Fruit fly (Drosophila melanogaster) whole organism, embryonic: ENCODE results near the gene CG2663.

Experiments
- Abd-B ChIP-seq: fragments of 200-800 bp; sonication (Bioruptor generic); optimal IDR thresholded peaks from 2 replicates; lab custom pipeline; 2018; ENCODE audit warnings: missing biosample characterization, mild to moderate bottlenecking, missing genetic modification characterization, moderate library complexity
- BEAF-32 ChIP-seq: fragments of 200-800 bp; sonication (Bioruptor generic); optimal IDR thresholded peaks from 3 replicates; lab custom pipeline; 2017; ENCODE audit warnings: missing biosample characterization, missing genetic modification characterization, mild to moderate bottlenecking, moderate library complexity, missing genetic modification reagents
- CG10431 ChIP-seq: fragments of 200-800 bp; sonication (Bioruptor generic); optimal IDR thresholded peaks from 3 replicates; lab custom pipeline; 2018; ENCODE audit warnings: missing biosample characterization, mild to moderate bottlenecking, missing genetic modification characterization
- CG12299 ChIP-seq: fragments of 200-800 bp; sonication (Bioruptor generic); optimal IDR thresholded peaks from 2 replicates; lab custom pipeline; 2018; ENCODE audit warnings: missing biosample characterization, mild to moderate bottlenecking, missing genetic modification characterization
- CG15269 ChIP-seq: fragments of 200-800 bp; sonication (Bioruptor generic); optimal IDR thresholded peaks from 2 replicates; lab custom pipeline; 2018; ENCODE audit warnings: missing biosample characterization, mild to moderate bottlenecking, missing genetic modification characterization, moderate library complexity
- CG15514 ChIP-seq: fragments of 200-800 bp; sonication (Bioruptor generic); optimal IDR thresholded peaks from 3 replicates; lab custom pipeline; 2017; ENCODE audit warnings: missing biosample characterization, missing genetic modification characterization, mild to moderate bottlenecking, moderate library complexity, missing genetic modification reagents
- CG16813 ChIP-seq: fragments of 200-800 bp; sonication (Bioruptor generic); IDR thresholded peaks from 3 replicates; pipeline ENCODE4 v1.3.6; 2022; ENCODE audit warnings: missing biosample characterization, missing genetic modification characterization; ENCODE audit not compliant: partially characterized antibody
- CG17186 ChIP-seq: fragments of 200-800 bp; sonication (Bioruptor generic); optimal IDR thresholded peaks from 3 replicates; lab custom pipeline; 2017; ENCODE audit warnings: missing biosample characterization, missing genetic modification reagents, missing genetic modification characterization
- CG17802 ChIP-seq: fragments of 200-800 bp; sonication (Bioruptor generic); optimal IDR thresholded peaks from 2 replicates; lab custom pipeline; 2018; ENCODE audit warnings: missing biosample characterization, mild to moderate bottlenecking, missing genetic modification characterization, moderate library complexity
- CG2129 ChIP-seq: fragments of 200-800 bp; sonication (Bioruptor generic); IDR thresholded peaks from 2 replicates; pipeline ENCODE4 v1.3.6; 2022; ENCODE audit warnings: missing biosample characterization, missing genetic modification characterization; ENCODE audit not compliant: partially characterized antibody
- CG30403 ChIP-seq: fragments of 200-800 bp; sonication (Bioruptor generic); optimal IDR thresholded peaks from 3 replicates; lab custom pipeline; 2016; ENCODE audit warnings: missing biosample characterization, missing genetic modification characterization
- CG3281 ChIP-seq: fragments of 200-800 bp; sonication (Bioruptor generic); optimal IDR thresholded peaks from 3 replicates; lab custom pipeline; 2017; ENCODE audit warnings: missing biosample characterization, mild to moderate bottlenecking, missing genetic modification characterization
- CG6791 ChIP-seq: fragments of 200-800 bp; sonication (Bioruptor generic); IDR thresholded peaks from 3 replicates; pipeline ENCODE4 v1.3.6; 2022; ENCODE audit warnings: missing biosample characterization, missing genetic modification characterization; ENCODE audit not compliant: partially characterized antibody
- CG7357 ChIP-seq: fragments of 200-800 bp; sonication (Bioruptor generic); IDR thresholded peaks from 3 replicates; pipeline ENCODE4 v1.3.6; 2022; ENCODE audit warnings: missing biosample characterization, missing genetic modification characterization
- CHES-1-like ChIP-seq: fragments of 200-800 bp; sonication (Bioruptor generic); optimal IDR thresholded peaks from 2 replicates; lab custom pipeline; 2016; ENCODE audit warnings: missing biosample characterization, missing genetic modification characterization
- CoRest ChIP-seq: fragments of 200-800 bp; sonication (Bioruptor generic); optimal IDR thresholded peaks from 3 replicates; lab custom pipeline; 2018; ENCODE audit warnings: missing biosample characterization, mild to moderate bottlenecking, missing genetic modification characterization, moderate library complexity
- Dad ChIP-seq: fragments of 200-800 bp; sonication (Bioruptor generic); optimal IDR thresholded peaks from 3 replicates; lab custom pipeline; 2016; ENCODE audit warnings: missing biosample characterization, missing genetic modification characterization
- Dref ChIP-seq: fragments of 200-800 bp; sonication (Bioruptor generic); IDR thresholded peaks from 2 replicates; pipeline ENCODE4 v1.3.6; 2022; ENCODE audit warnings: missing biosample characterization, missing genetic modification characterization
- Hr78 ChIP-seq, 2 experiments: fragments of 200-800 bp in 1 of 2; fragments of >200 bp in 1 of 2; sonication (Bioruptor generic) in 1 of 2; optimal IDR thresholded peaks; 2 replicates each; lab custom pipeline; 2017 to 2019; ENCODE audit warnings: missing biosample characterization in 2 of 2, missing genetic modification characterization in 2 of 2, mild to moderate bottlenecking in 1 of 2, moderate library complexity in 1 of 2
- MESR4 ChIP-seq: fragments of 200-800 bp; sonication (Bioruptor generic); optimal IDR thresholded peaks from 2 replicates; lab custom pipeline; 2018; ENCODE audit warnings: missing biosample characterization, mild to moderate bottlenecking, missing genetic modification characterization, moderate library complexity
- Med ChIP-seq: fragments of 200-800 bp; sonication (Bioruptor generic); peaks from one replicate; lab custom pipeline; 2016; ENCODE audit warnings: missing biosample characterization, missing genetic modification characterization, mild to moderate bottlenecking, inconsistent platforms, moderate library complexity
- Meics ChIP-seq: fragments of 200-800 bp; sonication (Bioruptor generic); optimal IDR thresholded peaks from 2 replicates; lab custom pipeline; 2017; ENCODE audit warnings: missing biosample characterization, mild to moderate bottlenecking, missing genetic modification characterization
- Myb ChIP-seq: fragments of 200-800 bp; sonication (Bioruptor generic); optimal IDR thresholded peaks from 2 replicates; lab custom pipeline; 2016; ENCODE audit warnings: missing biosample characterization, missing genetic modification characterization
- PHDP ChIP-seq: fragments of 200-800 bp; sonication (Bioruptor generic); optimal IDR thresholded peaks from 3 replicates; lab custom pipeline; 2018; ENCODE audit warnings: missing biosample characterization, mild to moderate bottlenecking, missing genetic modification characterization, moderate library complexity
- Pdp1 ChIP-seq, 2 experiments: fragments of 200-800 bp; sonication (Bioruptor generic); optimal IDR thresholded peaks; 3 replicates each; lab custom pipeline; 2016; ENCODE audit warnings: missing biosample characterization in 2 of 2, missing genetic modification characterization in 2 of 2, mild to moderate bottlenecking in 1 of 2, moderate library complexity in 1 of 2
- Scr ChIP-seq: fragments of 200-800 bp; sonication (Bioruptor generic); IDR thresholded peaks from 2 replicates; pipeline ENCODE4 v1.3.6; 2022; ENCODE audit warnings: missing biosample characterization, missing genetic modification characterization; ENCODE audit not compliant: partially characterized antibody
- Xbp1 ChIP-seq: fragments of 200-800 bp; sonication (Bioruptor generic); optimal IDR thresholded peaks from 3 replicates; lab custom pipeline; 2016; ENCODE audit warnings: missing biosample characterization, mild to moderate bottlenecking, missing genetic modification characterization
- bbx ChIP-seq: fragments of 200-800 bp; sonication (Bioruptor generic); IDR thresholded peaks from 2 replicates; pipeline ENCODE4 v1.3.6; 2022; ENCODE audit warnings: missing biosample characterization, missing genetic modification characterization; ENCODE audit not compliant: partially characterized antibody
- bcd ChIP-seq: fragments of 200-800 bp; sonication (Bioruptor generic); optimal IDR thresholded peaks from 2 replicates; lab custom pipeline; 2017; ENCODE audit warnings: missing biosample characterization, mild to moderate bottlenecking, missing genetic modification characterization
- chinmo ChIP-seq: fragments of 200-800 bp; sonication (Bioruptor generic); IDR thresholded peaks from 4 replicates; pipeline ENCODE4 v1.3.6; 2022; ENCODE audit warnings: missing biosample characterization, missing genetic modification characterization; ENCODE audit not compliant: partially characterized antibody
- dm ChIP-seq: fragments of 200-800 bp; sonication (Bioruptor generic); optimal IDR thresholded peaks from 3 replicates; lab custom pipeline; 2016; ENCODE audit warnings: missing biosample characterization, missing genetic modification characterization
- dpn ChIP-seq, 2 experiments: fragments of 200-800 bp; sonication (Bioruptor generic); optimal IDR thresholded peaks; 3 replicates each; lab custom pipeline; 2016; ENCODE audit warnings: missing biosample characterization in 2 of 2, missing genetic modification characterization in 2 of 2
- gfzf ChIP-seq: fragments of 200-800 bp; sonication (Bioruptor generic); optimal IDR thresholded peaks from 2 replicates; lab custom pipeline; 2016; ENCODE audit warnings: missing biosample characterization, mild to moderate bottlenecking, missing genetic modification characterization, moderate library complexity
- grau ChIP-seq: fragments of 200-800 bp; optimal IDR thresholded peaks from 3 replicates; lab custom pipeline; 2019; ENCODE audit warnings: missing biosample characterization, mild to moderate bottlenecking, missing genetic modification characterization, moderate library complexity
- nerfin-1 ChIP-seq: fragments of 200-800 bp; sonication (Bioruptor generic); optimal IDR thresholded peaks from 3 replicates; lab custom pipeline; 2019; ENCODE audit warnings: missing biosample characterization, mild to moderate bottlenecking, missing genetic modification characterization, moderate library complexity
- nerfin-2 ChIP-seq: fragments of 200-800 bp; sonication (Bioruptor generic); IDR thresholded peaks from 2 replicates; pipeline ENCODE4 v1.3.6; 2022; ENCODE audit warnings: missing biosample characterization, missing genetic modification characterization; ENCODE audit not compliant: partially characterized antibody
- pros ChIP-seq: fragments of 200-800 bp; sonication (Bioruptor generic); optimal IDR thresholded peaks from 3 replicates; lab custom pipeline; 2019; ENCODE audit warnings: missing biosample characterization, mild to moderate bottlenecking, missing genetic modification characterization, moderate library complexity
- pum ChIP-seq: fragments of 200-800 bp; sonication (Bioruptor generic); optimal IDR thresholded peaks from 2 replicates; lab custom pipeline; 2016; ENCODE audit warnings: missing biosample characterization, missing genetic modification characterization
- pzg ChIP-seq: fragments of 200-800 bp; sonication (Bioruptor generic); optimal IDR thresholded peaks from 3 replicates; lab custom pipeline; 2018; ENCODE audit warnings: missing biosample characterization, mild to moderate bottlenecking, missing genetic modification characterization, moderate library complexity
- sd ChIP-seq: fragments of 200-800 bp; sonication (Bioruptor generic); optimal IDR thresholded peaks from 3 replicates; lab custom pipeline; 2018; ENCODE audit warnings: missing biosample characterization, mild to moderate bottlenecking, missing genetic modification characterization, moderate library complexity
- sens ChIP-seq: fragments of 200-800 bp; sonication (Bioruptor generic); peaks from one replicate; lab custom pipeline; 2016; ENCODE audit warnings: missing biosample characterization, missing genetic modification characterization
- stwl ChIP-seq: fragments of 200-800 bp; sonication (Bioruptor generic); optimal IDR thresholded peaks from 3 replicates; lab custom pipeline; 2018; ENCODE audit warnings: missing biosample characterization, mild to moderate bottlenecking, missing genetic modification characterization, moderate library complexity
- sug ChIP-seq: fragments of 200-800 bp; optimal IDR thresholded peaks from 2 replicates; lab custom pipeline; 2019; ENCODE audit warnings: missing biosample characterization, mild to moderate bottlenecking, missing genetic modification characterization, moderate library complexity
- ttk ChIP-seq: fragments of 200-800 bp; sonication (Bioruptor generic); IDR thresholded peaks from 2 replicates; pipeline ENCODE4 v2.1.2; 2022; ENCODE audit warnings: missing biosample characterization, missing genetic modification characterization
- vvl ChIP-seq: fragments of 200-800 bp; sonication (Bioruptor generic); IDR thresholded peaks from 2 replicates; pipeline ENCODE4 v1.3.6; 2022; ENCODE audit warnings: missing biosample characterization, missing genetic modification characterization
- wor ChIP-seq: fragments of 200-800 bp; sonication (Bioruptor generic); IDR thresholded peaks from 2 replicates; pipeline ENCODE4 v1.3.6; 2022; ENCODE audit warnings: missing biosample characterization, missing genetic modification characterization
- zen2 ChIP-seq: fragments of 200-800 bp; sonication (Bioruptor generic); IDR thresholded peaks from 3 replicates; pipeline ENCODE4 v1.3.6; 2022; ENCODE audit warnings: missing biosample characterization, missing genetic modification characterization; ENCODE audit not compliant: partially characterized antibody

The CG2663 gene

DNA sequence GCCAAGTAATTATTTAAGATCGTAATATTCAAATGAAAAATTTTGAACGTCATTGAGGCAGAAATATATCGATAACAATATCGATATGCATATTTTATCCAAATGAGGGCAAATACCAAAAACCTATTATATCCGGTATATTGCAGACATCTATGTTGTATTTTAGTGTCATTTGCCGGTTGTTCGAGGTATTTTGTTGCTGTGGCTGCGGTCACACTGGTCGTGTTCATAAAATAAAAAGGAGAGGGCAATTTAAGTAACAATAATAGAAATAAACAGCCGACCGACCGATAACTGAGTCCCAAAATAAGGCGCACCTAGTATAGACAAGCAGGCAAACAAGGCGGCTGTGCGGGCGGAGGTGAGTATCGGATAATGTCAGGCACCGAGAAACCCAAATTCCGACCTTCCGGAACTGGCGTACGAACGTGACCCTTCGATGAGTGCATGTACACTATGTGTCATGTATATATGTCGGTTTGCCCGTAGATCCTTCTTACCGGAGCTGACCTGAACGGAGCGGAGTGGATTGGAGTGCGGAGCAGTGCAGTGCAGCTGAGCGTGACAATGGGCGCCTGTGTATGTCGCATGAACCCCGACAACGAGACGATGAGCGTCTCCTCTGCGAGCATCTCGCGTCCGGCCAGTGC lies 10.1 kb downstream of the CG2663 start, which contains the start of gene CG1172:
CG1172 (plus strand) TSS at position 181 of the 650 bp plus-strand sequence.
- TF ChIP-seq Myb (GFP tag; lab: Kevin White, UChicago) (peak; percentile 58), Med (GFP tag; lab: Kevin White, UChicago) (peak; percentile 84), CG30403 (GFP tag; lab: Kevin White, UChicago) (no peak), chinmo (GFP tag; lab: Robert Waterston, UW) (0 out of 4 replicates have a peak, but pooled peaks have one; percentile 48), Dad (GFP tag; lab: Kevin White, UChicago) (no peak), vvl (GFP tag; lab: Robert Waterston, UW) (peak; percentile 88), dpn (GFP tag; optimal IDR thresholded peaks at IDR 0.05; lab: Kevin White, UChicago) (peak in 1 of 2 experiments; percentile 3), nerfin-2 (GFP tag; lab: Robert Waterston, UW) (peak; percentile 14; the same call in 1 of the 2 replicates), Hr78 (GFP tag; optimal IDR thresholded peaks at IDR 0.05; lab: Kevin White, UChicago) (peak in 1 of 2 experiments; percentile 72), ttk (no peak), Dref (GFP tag; lab: Robert Waterston, UW) (peak; percentile 75), sug (tag; lab: Kevin White, UChicago) (peak; percentile 25), Scr (GFP tag; lab: Robert Waterston, UW) (peak; percentile 79), CG17186 (GFP tag; lab: Kevin White, UChicago) (peak; percentile 1), stwl (tag; lab: Kevin White, UChicago) (peak; percentile 96), CG15514 (GFP tag; lab: Kevin White, UChicago) (peak; percentile 75), pzg (peak; percentile 88), CG2129 (GFP tag; lab: Robert Waterston, UW) (peak; percentile 37; the same call in 1 of the 2 replicates), grau (tag; lab: Kevin White, UChicago) (no peak), Meics (GFP tag; lab: Kevin White, UChicago) (peak; percentile 5), zen2 (GFP tag; lab: Robert Waterston, UW) (peak; percentile 60; the same call in 2 of the 3 replicates), Pdp1 (GFP tag; optimal IDR thresholded peaks at IDR 0.05; lab: Kevin White, UChicago) (peak in 1 of 2 experiments; percentile 42), pum (GFP tag; lab: Kevin White, UChicago) (no peak), bcd (GFP tag; lab: Kevin White, UChicago) (peak; percentile 26), PHDP (peak; percentile 61), CHES-1-like (peak; percentile 18), CG12299 (peak; percentile 11), bbx (peak; percentile 73), sens (GFP tag; lab: Kevin White, UChicago) (peak; percentile 28), CoRest (peak; percentile 28), sd (tag; lab: Kevin White, UChicago) (peak; percentile 68), gfzf (peak; percentile 95), MESR4 (GFP tag; lab: Kevin White, UChicago) (peak; percentile 85), CG3281 (GFP tag; lab: Kevin White, UChicago) (peak; percentile 21), CG10431 (GFP tag; lab: Kevin White, UChicago) (peak; percentile 27), Abd-B (GFP tag; lab: Kevin White, UChicago) (peak; percentile 40), CG7357 (GFP tag; lab: Robert Waterston, UW) (no peak), Xbp1 (no peak), CG16813 (GFP tag; lab: Robert Waterston, UW) (peak; percentile 79), BEAF-32 (GFP tag; lab: Kevin White, UChicago) (peak; percentile 81), CG17802 (tag; lab: Kevin White, UChicago) (no peak), dm (peak; percentile 6), pros (no peak), nerfin-1 (tag; lab: Kevin White, UChicago) (no peak), wor (no peak), CG15269 (peak; percentile 1), CG6791 (GFP tag; lab: Robert Waterston, UW) (peak; percentile 74)
